Worm (Caenorhabditis elegans): ENCODE measurements around the gene myo-6.

DNA sequence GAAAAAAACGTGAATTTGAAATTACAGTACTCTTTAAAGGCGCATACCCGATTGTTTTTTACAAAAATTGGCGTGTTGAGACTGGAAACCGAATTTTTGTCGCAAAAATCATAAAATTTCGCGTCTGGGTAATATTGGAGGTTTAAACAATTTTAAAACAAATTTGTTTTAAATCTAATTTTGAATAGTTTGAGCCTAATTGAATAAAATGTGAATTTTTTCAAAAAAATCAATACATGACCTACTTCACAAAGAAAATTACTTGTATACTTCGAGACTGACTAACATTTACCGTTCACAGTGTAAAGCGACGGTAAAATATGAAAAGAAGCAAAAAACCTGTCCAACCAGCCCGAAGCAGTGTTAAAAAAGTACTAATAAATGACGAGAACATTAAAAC, 47.7 kb downstream of the myo-6 start:
- TF ChIP-seq him-1 (tag; optimal IDR thresholded peaks at IDR 0.05) (no peak), dao-5 (tag; optimal IDR thresholded peaks at IDR 0.05) (no peak), W03F9.2 (tag; optimal IDR thresholded peaks at IDR 0.05) (no peak)

All from whole organism, L4/young adult.